Worm (Caenorhabditis elegans): ENCODE data around the gene bus-1.

DNA sequence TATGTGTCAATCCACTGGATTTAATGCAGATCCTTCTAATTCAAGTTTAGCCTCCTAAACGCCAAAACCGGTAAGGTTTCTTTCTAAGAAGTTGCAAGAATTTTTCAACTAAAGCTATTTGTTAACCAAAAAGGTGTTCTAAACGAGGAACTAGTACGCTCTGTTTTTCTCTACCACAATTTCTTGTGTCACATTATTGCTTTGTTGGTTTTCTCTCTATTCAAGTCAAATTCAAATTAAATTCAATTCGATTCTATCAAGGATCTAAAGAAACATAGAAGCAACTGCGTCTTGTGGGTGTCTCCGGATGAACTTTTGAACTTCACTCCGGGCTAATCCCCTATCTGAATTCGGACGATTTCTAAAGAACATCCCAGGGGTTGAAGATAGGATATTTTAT lies 8.1 kb downstream of the bus-1 start, which contains the start of gene oac-40:
- TF ChIP-seq ZK546.5 (tag; optimal IDR thresholded peaks at IDR 0.05) (no peak), elt-3 (tag; optimal IDR thresholded peaks at IDR 0.05) (no peak), unc-39 (tag; optimal IDR thresholded peaks at IDR 0.05) (no peak), nhr-77 (tag; optimal IDR thresholded peaks at IDR 0.05) (no peak), lin-11 (tag; optimal IDR thresholded peaks at IDR 0.05) (no peak), unc-55 (GFP tag; optimal IDR thresholded peaks at IDR 0.05) (no peak), unc-62 (GFP tag; optimal IDR thresholded peaks at IDR 0.05) (no peak), elt-1 (tag; optimal IDR thresholded peaks at IDR 0.05) (no peak), R02D3.7 (tag; optimal IDR thresholded peaks at IDR 0.05) (no peak), nhr-25 (tag; optimal IDR thresholded peaks at IDR 0.05) (no peak), ztf-1 (GFP tag; conservative IDR thresholded peaks at IDR 0.05) (no peak), ztf-4 (tag; optimal IDR thresholded peaks at IDR 0.05) (no peak), nhr-11 (tag; optimal IDR thresholded peaks at IDR 0.05) (no peak), mdl-1 (tag; optimal IDR thresholded peaks at IDR 0.05) (no peak)

Data from whole organism, L2 larva.